Fruit fly (Drosophila melanogaster) whole organism, pupa: ENCODE measurements around the gene CG10185.
A peak's percentile ranks its signal among the peaks of the same experiment; 100 is the strongest.

ENCODE experiments used
- CG14655 ChIP-seq: fragments of 200-800 bp; sonication (Bioruptor generic); optimal IDR thresholded peaks from 3 replicates; lab custom pipeline; 2017; ENCODE audit warnings: mild to moderate bottlenecking, missing biosample characterization, missing genetic modification reagents, missing genetic modification characterization
- CG17806 ChIP-seq: fragments of 200-800 bp; sonication (Bioruptor generic); optimal IDR thresholded peaks from 2 replicates; lab custom pipeline; 2018; ENCODE audit warnings: missing biosample characterization, mild to moderate bottlenecking, missing genetic modification characterization, moderate library complexity
- CG4496 ChIP-seq: fragments of 200-800 bp; sonication (Bioruptor generic); IDR thresholded peaks from 3 replicates; pipeline ENCODE4 v1.3.6; 2022; ENCODE audit warnings: missing biosample characterization, missing genetic modification characterization
- CG8159 ChIP-seq: fragments of 200-800 bp; sonication (Bioruptor generic); optimal IDR thresholded peaks from 3 replicates; lab custom pipeline; 2018; ENCODE audit warnings: missing biosample characterization, mild to moderate bottlenecking, missing genetic modification characterization, moderate library complexity
- CG8301 ChIP-seq: fragments of 200-800 bp; sonication (Bioruptor generic); optimal IDR thresholded peaks from 2 replicates; lab custom pipeline; 2018; ENCODE audit warnings: missing biosample characterization, mild to moderate bottlenecking, missing genetic modification characterization
- CG9948 ChIP-seq: fragments of 200-800 bp; sonication (Bioruptor generic); optimal IDR thresholded peaks from 2 replicates; lab custom pipeline; 2018; ENCODE audit warnings: missing biosample characterization, mild to moderate bottlenecking, missing genetic modification characterization, moderate library complexity
- EcR ChIP-seq: fragments of 200-800 bp; sonication (Bioruptor generic); optimal IDR thresholded peaks from 3 replicates; lab custom pipeline; 2019; ENCODE audit warnings: missing biosample characterization, missing genetic modification characterization, mild to moderate bottlenecking, moderate library complexity, missing genetic modification reagents
- Ets98B ChIP-seq: fragments of 200-800 bp; sonication (Bioruptor generic); IDR thresholded peaks from 2 replicates; pipeline ENCODE4 v1.3.6; 2022; ENCODE audit warnings: missing biosample characterization, missing genetic modification characterization
- Pif1B ChIP-seq: fragments of 200-800 bp; sonication (Bioruptor generic); optimal IDR thresholded peaks from 3 replicates; lab custom pipeline; 2016; ENCODE audit warnings: missing biosample characterization, missing genetic modification characterization
- Snoo ChIP-seq: fragments of 200-800 bp; sonication (Bioruptor generic); optimal IDR thresholded peaks from 3 replicates; lab custom pipeline; 2017; ENCODE audit warnings: missing biosample characterization, mild to moderate bottlenecking, missing genetic modification characterization, inconsistent platforms
- fd96Ca ChIP-seq: fragments of 200-800 bp; sonication (Bioruptor generic); IDR thresholded peaks from 3 replicates; pipeline ENCODE4 v1.3.6; 2022; ENCODE audit warnings: missing biosample characterization, missing genetic modification characterization
- gl ChIP-seq: fragments of 200-800 bp; sonication (Bioruptor generic); optimal IDR thresholded peaks from 2 replicates; lab custom pipeline; 2018; ENCODE audit warnings: missing biosample characterization, mild to moderate bottlenecking, missing genetic modification characterization

DNA sequence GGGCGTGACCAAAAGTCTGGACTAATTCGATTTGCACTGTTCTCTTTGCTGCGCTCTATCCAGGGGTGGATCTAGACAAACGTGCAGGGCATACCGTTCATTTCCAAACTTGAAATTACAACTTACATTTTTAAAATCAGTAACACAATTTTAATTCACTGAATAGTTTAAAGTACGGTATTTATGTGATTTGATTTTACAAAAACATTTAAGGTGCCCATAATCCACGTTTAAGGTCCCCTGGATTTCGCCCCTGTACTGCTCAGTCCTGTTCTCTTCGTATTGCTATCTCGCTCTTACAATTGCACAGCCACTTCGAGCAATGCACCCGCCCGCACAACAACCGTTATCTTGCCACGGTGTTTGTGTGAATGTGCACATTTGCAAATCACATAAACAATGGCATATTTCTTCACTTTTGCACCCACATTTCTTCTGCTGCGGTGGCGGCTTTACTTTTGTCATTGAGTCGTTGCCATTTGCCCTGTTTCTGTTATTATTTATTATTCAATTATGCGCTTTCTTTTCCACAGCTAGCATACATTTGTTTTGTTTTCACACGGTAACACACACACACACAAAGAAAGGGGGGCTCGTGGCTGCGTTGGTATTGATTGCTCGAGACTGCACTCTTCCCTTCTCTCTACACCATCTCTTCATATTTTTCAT lies 30.4 kb upstream of the CG10185 start:
- TF ChIP-seq CG4496 (GFP tag; lab: Robert Waterston, UW) (peak; percentile 99), CG9948 (tag; lab: Kevin White, UChicago) (peak; percentile 99), EcR (GFP tag; lab: Kevin White, UChicago) (peak; percentile 96), CG8159 (tag; lab: Kevin White, UChicago) (peak; percentile 99), Pif1B (GFP tag; lab: Kevin White, UChicago) (peak; percentile 98), Ets98B (peak; percentile 98), CG17806 (tag; lab: Kevin White, UChicago) (peak; percentile 99), Snoo (tag; lab: Kevin White, UChicago) (peak; percentile 99), CG14655 (GFP tag; lab: Kevin White, UChicago) (peak; percentile 99), fd96Ca (GFP tag; lab: Robert Waterston, UW) (peak; percentile 98), gl (peak; percentile 97), CG8301 (tag; lab: Kevin White, UChicago) (peak; percentile 99)
